Worm (Caenorhabditis elegans) whole organism, young adult: Measurements from ENCODE around the gene R11G11.16.

Experiments used
- B0035.1 ChIP-seq: sonication (generic microtip); optimal IDR thresholded peaks from 2 replicates; lab custom pipeline; 2016; ENCODE audit warnings: missing genetic modification characterization, mild to moderate bottlenecking, missing compliant biosample characterization, missing genotype, missing genetic modification reagents
- Y53F4B.3 ChIP-seq: fragments of 200-800 bp; sonication (Bioruptor generic); IDR thresholded peaks from 2 replicates; pipeline ENCODE4 v1.3.6; 2022; ENCODE audit warnings: missing genetic modification reagents, missing genetic modification characterization, missing compliant biosample characterization
- ama-1 ChIP-seq, 3 experiments: fragments of 150-350 bp in 1 of 3; sonication (generic microtip) in 2 of 3; optimal IDR thresholded peaks; 2 replicates each; lab custom pipeline; 2014 to 2018; ENCODE audit warnings: missing biosample characterization in 2 of 3, missing genetic modification characterization in 2 of 3, missing genetic modification reagents in 2 of 3
- bed-2 ChIP-seq: fragments of 200-800 bp; sonication (Bioruptor generic); IDR thresholded peaks from 2 replicates; pipeline ENCODE4 v1.3.6; 2022; ENCODE audit warnings: missing genetic modification reagents, missing genetic modification characterization, missing compliant biosample characterization
- hmg-20 ChIP-seq: fragments of 200-800 bp; sonication (Bioruptor generic); IDR thresholded peaks from 2 replicates; pipeline ENCODE4 v1.3.6; 2022; ENCODE audit warnings: missing genetic modification reagents, missing genetic modification characterization, missing compliant biosample characterization
- mcd-1 ChIP-seq: fragments of 200-800 bp; sonication (Bioruptor generic); IDR thresholded peaks from 2 replicates; pipeline ENCODE4 v1.3.6; 2022; ENCODE audit warnings: missing genetic modification reagents, missing genetic modification characterization, missing compliant biosample characterization
- nhr-80 ChIP-seq: sonication (generic microtip); optimal IDR thresholded peaks from 2 replicates; lab custom pipeline; 2016; ENCODE audit warnings: missing genetic modification characterization, missing compliant biosample characterization
- nhr-90 ChIP-seq: sonication (generic microtip); optimal IDR thresholded peaks from 2 replicates; lab custom pipeline; 2016; ENCODE audit warnings: missing genotype, mild to moderate bottlenecking, missing genetic modification characterization, missing compliant biosample characterization
- snpc-4 ChIP-seq, 5 experiments: fragments of 150-350 bp in 1 of 5; sonication (generic microtip) in 4 of 5; optimal IDR thresholded peaks; 2 replicates each; lab custom pipeline; 2014 to 2018; ENCODE audit warnings: missing genetic modification characterization in 5 of 5, missing biosample characterization in 3 of 5, antibody characterized with exemption in 2 of 5, mild to moderate bottlenecking in 2 of 5, missing compliant biosample characterization in 2 of 5, missing genotype in 2 of 5, moderate library complexity in 2 of 5, missing genetic modification reagents in 1 of 5
- unc-62 ChIP-seq: fragments of 150-350 bp; optimal IDR thresholded peaks from 2 replicates; lab custom pipeline; 2014; ENCODE audit warnings: missing biosample characterization, missing genetic modification reagents, missing genetic modification characterization
- zfh-2 ChIP-seq: fragments of 200-800 bp; sonication (Bioruptor generic); conservative IDR thresholded peaks from 2 replicates; pipeline ENCODE4 v1.3.6; 2022; ENCODE audit warnings: missing genetic modification reagents, missing genetic modification characterization, missing compliant biosample characterization
- zim-3 ChIP-seq: sonication (generic microtip); optimal IDR thresholded peaks from 2 replicates; lab custom pipeline; 2017; ENCODE audit warnings: mild to moderate bottlenecking, missing genetic modification characterization, moderate library complexity, missing compliant biosample characterization
- ztf-25 ChIP-seq: fragments of 200-800 bp; sonication (Bioruptor generic); IDR thresholded peaks from 2 replicates; pipeline ENCODE4 v1.3.6; 2022; ENCODE audit warnings: missing genetic modification reagents, missing genetic modification characterization, missing compliant biosample characterization
- ztf-3 ChIP-seq: fragments of 200-800 bp; sonication (Bioruptor generic); optimal IDR thresholded peaks from 2 replicates; lab custom pipeline; 2018; ENCODE audit warnings: mild to moderate bottlenecking, missing genetic modification characterization, missing compliant biosample characterization

DNA sequence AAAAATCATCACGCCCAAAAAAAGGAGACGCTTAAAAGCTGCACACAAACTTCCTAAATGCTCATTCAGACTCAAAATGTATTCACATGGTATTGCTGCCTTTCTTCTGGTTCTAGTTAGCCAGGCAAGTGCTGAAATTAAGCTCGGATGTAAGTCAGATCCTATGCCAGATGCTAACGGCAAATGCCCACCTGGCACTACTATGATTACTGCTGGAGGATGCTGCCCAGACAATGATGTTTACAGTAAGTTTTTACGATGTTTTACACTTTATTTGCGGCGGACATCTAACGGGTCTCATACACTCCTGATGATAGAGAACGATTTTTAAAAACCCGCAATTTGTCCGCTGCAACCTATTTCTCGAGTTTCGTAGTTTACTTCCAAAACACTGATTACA lies 11.6 kb upstream of the R11G11.16 start, which contains the start of gene C14C6.5:
- TF ChIP-seq Y53F4B.3 (GFP tag; lab: Robert Waterston, UW), result no peak
- no peak for TF ChIP-seq ztf-3 (GFP tag; lab: Kevin White, UChicago)
- TF ChIP-seq ztf-25, result no peak
- no peak for TF ChIP-seq B0035.1 (tag; lab: Kevin White, UChicago)
- no peak for TF ChIP-seq unc-62
- TF ChIP-seq nhr-90 (tag; lab: Kevin White, UChicago), result no peak
- no peak for TF ChIP-seq zim-3 (tag; lab: Kevin White, UChicago)
- no peak for TF ChIP-seq mcd-1 (GFP tag; lab: Robert Waterston, UW)
- no peak for TF ChIP-seq snpc-4 (GFP tag; optimal IDR thresholded peaks at IDR 0.05; lab: Kevin White, UChicago)
- no peak for TF ChIP-seq snpc-4 (tag; optimal IDR thresholded peaks at IDR 0.05; lab: Kevin White, UChicago)
- TF ChIP-seq zfh-2 (GFP tag; lab: Robert Waterston, UW), result no peak
- TF ChIP-seq nhr-80 (tag; lab: Kevin White, UChicago), result no peak
- TF ChIP-seq ama-1 (optimal IDR thresholded peaks at IDR 0.05; lab: Kevin White, UChicago), result no peak
- no peak for TF ChIP-seq ama-1 (GFP tag; optimal IDR thresholded peaks at IDR 0.05; lab: Kevin White, UChicago)
- no peak for TF ChIP-seq hmg-20
- TF ChIP-seq bed-2 (GFP tag; lab: Robert Waterston, UW), result no peak
